Fruit fly (Drosophila melanogaster) whole organism: ENCODE data around the gene CLS.

Source experiments
- Dll ChIP-seq: fragments of >200 bp; optimal IDR thresholded peaks from 2 replicates; lab custom pipeline; 2017
- pan ChIP-seq: fragments of >200 bp; optimal IDR thresholded peaks from 2 replicates; lab custom pipeline; 2017
- usp ChIP-seq: fragments of >200 bp; optimal IDR thresholded peaks from 2 replicates; lab custom pipeline; 2017; ENCODE audit warnings: missing biosample characterization, missing genetic modification characterization, mixed read lengths

DNA sequence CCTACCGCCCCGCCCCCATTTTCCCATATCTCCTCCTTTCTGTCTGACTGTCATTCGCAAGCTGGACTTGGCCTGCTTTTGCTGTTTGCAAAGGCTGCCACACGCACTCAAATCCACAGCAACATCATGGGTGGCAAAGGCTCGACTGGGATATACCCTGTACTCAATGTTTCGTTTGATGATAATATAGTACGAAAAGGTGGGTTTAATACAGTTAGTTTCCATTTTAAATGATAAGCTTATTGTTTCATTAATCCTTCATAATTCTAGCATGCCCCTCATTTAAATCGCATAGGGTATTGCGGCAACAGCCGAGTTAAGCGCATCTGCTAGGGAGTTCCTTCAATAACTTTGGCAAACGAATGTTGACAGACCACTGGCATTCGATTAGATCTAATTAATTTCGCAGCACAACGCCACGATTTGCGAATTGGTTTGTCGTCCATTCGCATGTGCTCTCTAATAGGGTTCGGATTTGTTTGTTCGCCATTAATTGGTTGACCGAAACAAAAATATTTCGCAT lies 7.1 kb upstream of the CLS start:
- no peak for TF ChIP-seq usp
- TF ChIP-seq pan = no peak
- no peak for TF ChIP-seq Dll (lab: Kevin White, UChicago)
